Fruit fly (Drosophila melanogaster) whole organism, embryonic: ENCODE data around the gene RpS29.

Experiments
- Ada2b ChIP-seq: fragments of 200-800 bp; sonication (Bioruptor generic); IDR thresholded peaks from 2 replicates; pipeline ENCODE4 v1.3.6; 2022; ENCODE audit warnings: missing biosample characterization, missing genetic modification characterization
- Adf1 ChIP-seq: fragments of 200-800 bp; sonication (Bioruptor generic); IDR thresholded peaks from 2 replicates; pipeline ENCODE4 v1.3.6; 2022; ENCODE audit warnings: missing biosample characterization, missing genetic modification characterization
- Antp ChIP-seq: fragments of 200-800 bp; sonication (Bioruptor generic); optimal IDR thresholded peaks from 3 replicates; lab custom pipeline; 2016; ENCODE audit warnings: missing biosample characterization, missing genetic modification characterization
- Atf3 ChIP-seq: fragments of 200-800 bp; sonication (Bioruptor generic); optimal IDR thresholded peaks from 3 replicates; lab custom pipeline; 2016; ENCODE audit warnings: missing biosample characterization, missing genetic modification characterization
- B-H2 ChIP-seq: fragments of 200-800 bp; sonication (Bioruptor generic); optimal IDR thresholded peaks from 2 replicates; lab custom pipeline; 2018; ENCODE audit warnings: missing biosample characterization, mild to moderate bottlenecking, missing genetic modification characterization
- C15 ChIP-seq: fragments of 200-800 bp; sonication (Bioruptor generic); IDR thresholded peaks from 3 replicates; pipeline ENCODE4 v1.3.6; 2022; ENCODE audit warnings: missing biosample characterization, missing genetic modification characterization
- CG10366 ChIP-seq: fragments of 200-800 bp; sonication (Bioruptor generic); IDR thresholded peaks from 2 replicates; pipeline ENCODE4 v1.3.6; 2022; ENCODE audit warnings: missing biosample characterization, missing genetic modification characterization
- CG16779 ChIP-seq: fragments of 200-800 bp; sonication (Bioruptor generic); IDR thresholded peaks from 2 replicates; pipeline ENCODE4 v1.3.6; 2022; ENCODE audit warnings: missing biosample characterization, missing genetic modification characterization
- CG17328 ChIP-seq: fragments of 200-800 bp; sonication (Bioruptor generic); IDR thresholded peaks from 2 replicates; pipeline ENCODE4 v1.3.6; 2022; ENCODE audit warnings: missing biosample characterization, missing genetic modification characterization
- CG17612 ChIP-seq: fragments of 200-800 bp; sonication (Bioruptor generic); IDR thresholded peaks from 2 replicates; pipeline ENCODE4 v1.3.6; 2022; ENCODE audit warnings: missing biosample characterization, missing genetic modification characterization
- CG1792 ChIP-seq: fragments of 200-800 bp; sonication (Bioruptor generic); optimal IDR thresholded peaks from 2 replicates; lab custom pipeline; 2016; ENCODE audit warnings: missing biosample characterization, missing genetic modification characterization
- CG18011 ChIP-seq: fragments of 200-800 bp; sonication (Bioruptor generic); optimal IDR thresholded peaks from 2 replicates; lab custom pipeline; 2017; ENCODE audit warnings: missing biosample characterization, missing genetic modification characterization, mild to moderate bottlenecking, moderate library complexity, missing genotype
- CG18599 ChIP-seq: fragments of 200-800 bp; sonication (Bioruptor generic); optimal IDR thresholded peaks from 3 replicates; lab custom pipeline; 2017; ENCODE audit warnings: missing biosample characterization, missing genetic modification characterization, mild to moderate bottlenecking, moderate library complexity, missing genetic modification reagents
- CG43689 ChIP-seq: fragments of 200-800 bp; sonication (Bioruptor generic); IDR thresholded peaks from 2 replicates; pipeline ENCODE4 v1.3.6; 2022; ENCODE audit warnings: missing biosample characterization, missing genetic modification characterization
- CG4617 ChIP-seq: fragments of 200-800 bp; sonication (Bioruptor generic); optimal IDR thresholded peaks from 3 replicates; lab custom pipeline; 2016; ENCODE audit warnings: missing biosample characterization, missing genetic modification characterization, borderline replicate concordance
- CG4730 ChIP-seq: fragments of 200-800 bp; sonication (Bioruptor generic); IDR thresholded peaks from 2 replicates; pipeline ENCODE4 v1.3.6; 2022; ENCODE audit warnings: missing biosample characterization, missing genetic modification characterization
- CG5953 ChIP-seq: fragments of 200-800 bp; sonication (Bioruptor generic); IDR thresholded peaks from 2 replicates; pipeline ENCODE4 v1.3.6; 2022; ENCODE audit warnings: missing biosample characterization, missing genetic modification characterization
- CG6654 ChIP-seq: fragments of 200-800 bp; sonication (Bioruptor generic); optimal IDR thresholded peaks from 2 replicates; lab custom pipeline; 2017; ENCODE audit warnings: missing biosample characterization, mild to moderate bottlenecking, missing genetic modification characterization
- CG6689 ChIP-seq: fragments of 200-800 bp; sonication (Bioruptor generic); IDR thresholded peaks from 2 replicates; pipeline ENCODE4 v1.3.6; 2022; ENCODE audit warnings: missing biosample characterization, missing genetic modification characterization
- CG6791 ChIP-seq: fragments of 200-800 bp; sonication (Bioruptor generic); IDR thresholded peaks from 3 replicates; pipeline ENCODE4 v1.3.6; 2022; ENCODE audit warnings: missing biosample characterization, missing genetic modification characterization; ENCODE audit not compliant: partially characterized antibody
- CG7372 ChIP-seq: fragments of 200-800 bp; sonication (Bioruptor generic); IDR thresholded peaks from 2 replicates; pipeline ENCODE4 v1.3.6; 2022; ENCODE audit warnings: missing biosample characterization, missing genetic modification characterization
- CG8281 ChIP-seq: fragments of 200-800 bp; sonication (Bioruptor generic); optimal IDR thresholded peaks from 2 replicates; lab custom pipeline; 2018; ENCODE audit warnings: missing biosample characterization, mild to moderate bottlenecking, missing genetic modification characterization, moderate library complexity
- CG8359 ChIP-seq: fragments of 200-800 bp; sonication (Bioruptor generic); optimal IDR thresholded peaks from 2 replicates; lab custom pipeline; 2017; ENCODE audit warnings: missing biosample characterization, mild to moderate bottlenecking, missing genetic modification characterization, borderline replicate concordance
- Deaf1 ChIP-seq: fragments of 200-800 bp; optimal IDR thresholded peaks from 3 replicates; lab custom pipeline; 2019; ENCODE audit warnings: missing biosample characterization, mild to moderate bottlenecking, missing genetic modification characterization, moderate library complexity
- Dfd ChIP-seq, 2 experiments: fragments of >200 bp; optimal IDR thresholded peaks; 2 replicates each; lab custom pipeline; 2017; ENCODE audit warnings: missing biosample characterization in 2 of 2, missing genetic modification characterization in 2 of 2
- Dip3 ChIP-seq: fragments of 200-800 bp; sonication (Bioruptor generic); optimal IDR thresholded peaks from 3 replicates; lab custom pipeline; 2016; ENCODE audit warnings: missing biosample characterization, missing genetic modification characterization
- Dref ChIP-seq: fragments of 200-800 bp; sonication (Bioruptor generic); IDR thresholded peaks from 2 replicates; pipeline ENCODE4 v1.3.6; 2022; ENCODE audit warnings: missing biosample characterization, missing genetic modification characterization
- HHEX ChIP-seq: fragments of 200-800 bp; sonication (Bioruptor generic); optimal IDR thresholded peaks from 3 replicates; lab custom pipeline; 2017; ENCODE audit warnings: missing biosample characterization, mild to moderate bottlenecking, missing genetic modification characterization, missing genetic modification reagents
- HLH54F ChIP-seq: fragments of 200-800 bp; sonication (Bioruptor generic); optimal IDR thresholded peaks from 3 replicates; lab custom pipeline; 2016; ENCODE audit warnings: missing biosample characterization, missing genetic modification characterization
- HLHmδ ChIP-seq: fragments of 200-800 bp; sonication (Bioruptor generic); optimal IDR thresholded peaks from 2 replicates; lab custom pipeline; 2018; ENCODE audit warnings: missing biosample characterization, mild to moderate bottlenecking, missing genetic modification characterization, moderate library complexity
- PHDP ChIP-seq: fragments of 200-800 bp; sonication (Bioruptor generic); optimal IDR thresholded peaks from 3 replicates; lab custom pipeline; 2018; ENCODE audit warnings: missing biosample characterization, mild to moderate bottlenecking, missing genetic modification characterization, moderate library complexity
- YL-1 ChIP-seq: fragments of 200-800 bp; sonication (Bioruptor generic); optimal IDR thresholded peaks from 3 replicates; lab custom pipeline; 2017; ENCODE audit warnings: missing biosample characterization, mild to moderate bottlenecking, missing genetic modification characterization
- bigmax ChIP-seq: fragments of 200-800 bp; sonication (Bioruptor generic); optimal IDR thresholded peaks from 2 replicates; lab custom pipeline; 2018; ENCODE audit warnings: missing biosample characterization, mild to moderate bottlenecking, missing genetic modification characterization
- chif ChIP-seq, 2 experiments: fragments of 200-800 bp; sonication (Bioruptor generic); optimal IDR thresholded peaks; 3 replicates each; lab custom pipeline; 2016; ENCODE audit warnings: missing biosample characterization in 2 of 2, missing genetic modification characterization in 2 of 2
- corto ChIP-seq: fragments of 200-800 bp; sonication (Bioruptor generic); optimal IDR thresholded peaks from 2 replicates; lab custom pipeline; 2016; ENCODE audit warnings: missing biosample characterization, mild to moderate bottlenecking, missing genetic modification characterization, moderate library complexity
- cwo ChIP-seq: fragments of 200-800 bp; sonication (Bioruptor generic); optimal IDR thresholded peaks from 3 replicates; lab custom pipeline; 2017; ENCODE audit warnings: missing biosample characterization, missing genetic modification characterization, mild to moderate bottlenecking, moderate library complexity, missing genetic modification reagents
- dysf ChIP-seq: fragments of 200-800 bp; sonication (Bioruptor generic); IDR thresholded peaks from 3 replicates; pipeline ENCODE4 v1.3.6; 2022; ENCODE audit warnings: missing biosample characterization, missing genetic modification characterization
- gce ChIP-seq: fragments of 200-800 bp; sonication (Bioruptor generic); IDR thresholded peaks from 3 replicates; pipeline ENCODE4 v1.3.6; 2022; ENCODE audit warnings: missing biosample characterization, missing genetic modification characterization
- gsb ChIP-seq: fragments of 200-800 bp; sonication (Bioruptor generic); IDR thresholded peaks from 2 replicates; pipeline ENCODE4 v1.3.6; 2022; ENCODE audit warnings: missing biosample characterization, missing genetic modification characterization
- gt ChIP-seq: fragments of 200-800 bp; sonication (Bioruptor generic); IDR thresholded peaks from 2 replicates; pipeline ENCODE4 v1.3.6; 2022; ENCODE audit warnings: missing biosample characterization, missing genetic modification characterization
- insv ChIP-seq, 2 experiments: fragments of 200-800 bp; sonication (Bioruptor generic); optimal IDR thresholded peaks; 3 replicates each; lab custom pipeline; 2016 to 2018; ENCODE audit warnings: missing biosample characterization in 2 of 2, missing genetic modification characterization in 2 of 2
- jing ChIP-seq: fragments of 200-800 bp; sonication (Bioruptor generic); optimal IDR thresholded peaks from 2 replicates; lab custom pipeline; 2018; ENCODE audit warnings: missing biosample characterization, mild to moderate bottlenecking, missing genetic modification characterization
- jumu ChIP-seq: fragments of 200-800 bp; sonication (Bioruptor generic); optimal IDR thresholded peaks from 3 replicates; lab custom pipeline; 2016; ENCODE audit warnings: missing biosample characterization, missing genetic modification characterization
- ken ChIP-seq: fragments of 200-800 bp; sonication (Bioruptor generic); IDR thresholded peaks from 3 replicates; pipeline ENCODE4 v1.3.6; 2022; ENCODE audit warnings: missing biosample characterization, missing genetic modification characterization
- otp ChIP-seq: fragments of 200-800 bp; sonication (Bioruptor generic); IDR thresholded peaks from 3 replicates; pipeline ENCODE4, ENCODE4 v1.3.6; 2022; ENCODE audit warnings: missing biosample characterization, missing genetic modification characterization
- pfk ChIP-seq: fragments of 200-800 bp; sonication (Bioruptor generic); optimal IDR thresholded peaks from 2 replicates; lab custom pipeline; 2018; ENCODE audit warnings: missing biosample characterization, mild to moderate bottlenecking, missing genetic modification characterization, moderate library complexity
- tgo ChIP-seq: fragments of 200-800 bp; sonication (Bioruptor generic); IDR thresholded peaks from 3 replicates; pipeline ENCODE4 v1.3.6; 2022; ENCODE audit warnings: missing biosample characterization, missing genetic modification characterization
- tll ChIP-seq, 2 experiments: fragments of 200-800 bp in 1 of 2; fragments of >200 bp in 1 of 2; sonication (Bioruptor generic) in 1 of 2; optimal IDR thresholded peaks; 2 replicates each; lab custom pipeline; 2017 to 2019; ENCODE audit warnings: missing biosample characterization in 2 of 2, missing genetic modification characterization in 2 of 2, mild to moderate bottlenecking in 1 of 2, moderate library complexity in 1 of 2
- vnd ChIP-seq: fragments of 200-800 bp; sonication (Bioruptor generic); IDR thresholded peaks from 3 replicates; pipeline ENCODE4 v1.3.6; 2022; ENCODE audit warnings: missing biosample characterization, missing genetic modification characterization; ENCODE audit not compliant: partially characterized antibody
- wdn ChIP-seq: fragments of 200-800 bp; sonication (Bioruptor generic); IDR thresholded peaks from 2 replicates; pipeline ENCODE4 v1.3.6; 2022; ENCODE audit warnings: missing biosample characterization, missing genetic modification characterization

The RpS29 gene

dm6 chr3R:9771519-9771972 is 6.3 kb upstream of the RpS29 start, which contains the start of gene CG9471 (continued):
- peak; percentile 47 for TF ChIP-seq gt
- peak; percentile 92 for TF ChIP-seq CG7372
- TF ChIP-seq Ada2b = peak; percentile 93
- peak; percentile 94 for TF ChIP-seq dysf (GFP tag; lab: Robert Waterston, UW)
- peak; percentile 78 for TF ChIP-seq CG17612 (GFP tag; lab: Robert Waterston, UW)
- TF ChIP-seq Dfd (GFP tag; optimal IDR thresholded peaks at IDR 0.05; lab: Kevin White, UChicago) = no peak
- peak; percentile 14 for TF ChIP-seq CG8359 (GFP tag; lab: Kevin White, UChicago)
- TF ChIP-seq HLH54F = peak; percentile 90
- no peak for TF ChIP-seq HLHmδ (GFP tag; lab: Kevin White, UChicago)
- TF ChIP-seq Antp = peak; percentile 89
- TF ChIP-seq tll (GFP tag; optimal IDR thresholded peaks at IDR 0.05; lab: Kevin White, UChicago) = no peak
- TF ChIP-seq HHEX (GFP tag; lab: Kevin White, UChicago) = peak; percentile 93
- TF ChIP-seq ken = peak; percentile 77
- TF ChIP-seq jumu = peak; percentile 86
- no peak for TF ChIP-seq CG6791 (GFP tag; lab: Robert Waterston, UW)
- peak; percentile 1 for TF ChIP-seq bigmax (GFP tag; lab: Kevin White, UChicago)
- no peak for TF ChIP-seq vnd (GFP tag; lab: Robert Waterston, UW)
- peak; percentile 85; the same call in 2 of the 3 replicates for TF ChIP-seq otp (GFP tag; lab: Robert Waterston, UW)
- TF ChIP-seq CG10366 (GFP tag; lab: Robert Waterston, UW) = peak; percentile 93
- TF ChIP-seq CG18599 (GFP tag; lab: Kevin White, UChicago) = peak; percentile 94
- TF ChIP-seq chif (GFP tag; optimal IDR thresholded peaks at IDR 0.05; lab: Kevin White, UChicago) = peak; percentile 85 to 89
- peak; percentile 91 for TF ChIP-seq CG17328
- TF ChIP-seq tgo = peak; percentile 92
- peak; percentile 86 for TF ChIP-seq CG43689 (GFP tag; lab: Robert Waterston, UW)
- TF ChIP-seq Deaf1 = peak; percentile 73
- TF ChIP-seq CG4730 (GFP tag; lab: Robert Waterston, UW) = peak; percentile 89
- peak; percentile 89 for TF ChIP-seq wdn (GFP tag; lab: Robert Waterston, UW)
- TF ChIP-seq insv (GFP tag; optimal IDR thresholded peaks at IDR 0.05; lab: Kevin White, UChicago) = peak in 1 of 2 experiments; percentile 55
- TF ChIP-seq YL-1 = peak; percentile 63
- TF ChIP-seq CG1792 (GFP tag; lab: Kevin White, UChicago) = peak; percentile 83
- peak; percentile 91 for TF ChIP-seq B-H2 (GFP tag; lab: Kevin White, UChicago)
- peak; percentile 94 for TF ChIP-seq CG6689 (GFP tag; lab: Robert Waterston, UW)
- peak; percentile 80; the same call in 2 of the 3 replicates for TF ChIP-seq gce (GFP tag; lab: Robert Waterston, UW)
- TF ChIP-seq PHDP (tag; lab: Kevin White, UChicago) = peak; percentile 95
- TF ChIP-seq jing (GFP tag; lab: Kevin White, UChicago) = no peak
- peak; percentile 71; the same call in 1 of the 3 replicates for TF ChIP-seq C15
- peak; percentile 83 for TF ChIP-seq CG5953 (GFP tag; lab: Robert Waterston, UW)
- TF ChIP-seq corto (GFP tag; lab: Kevin White, UChicago) = peak; percentile 86
- TF ChIP-seq Dref = 0 out of 2 replicates have a peak, but pooled peaks have one; percentile 27
- peak; percentile 68 for TF ChIP-seq CG8281 (tag; lab: Kevin White, UChicago)
- TF ChIP-seq CG16779 (GFP tag; lab: Robert Waterston, UW) = peak; percentile 90
- peak; percentile 72 for TF ChIP-seq CG18011 (GFP tag; lab: Kevin White, UChicago)
- peak; percentile 78 for TF ChIP-seq CG6654 (GFP tag; lab: Kevin White, UChicago)
- peak; percentile 80 for TF ChIP-seq gsb
- peak; percentile 25 for TF ChIP-seq pfk
- TF ChIP-seq cwo (GFP tag; lab: Kevin White, UChicago) = peak; percentile 85
- TF ChIP-seq Dip3 (GFP tag; lab: Kevin White, UChicago) = peak; percentile 94
- TF ChIP-seq Adf1 (GFP tag; lab: Robert Waterston, UW) = peak; percentile 71
- peak; percentile 81 for TF ChIP-seq CG4617 (GFP tag; lab: Kevin White, UChicago)
- peak; percentile 83 for TF ChIP-seq Atf3
